Worm (Caenorhabditis elegans) whole organism, L2 larva: ENCODE measurements around the gene F13E9.13.

Experiments used
- elt-1 ChIP-seq: fragments of 150-350 bp; optimal IDR thresholded peaks from 2 replicates; lab custom pipeline; 2014; ENCODE audit warnings: missing biosample characterization, missing genetic modification characterization
- mab-5 ChIP-seq: fragments of 150-350 bp; optimal IDR thresholded peaks from 2 replicates; lab custom pipeline; 2014; ENCODE audit warnings: missing biosample characterization, missing genetic modification characterization

DNA sequence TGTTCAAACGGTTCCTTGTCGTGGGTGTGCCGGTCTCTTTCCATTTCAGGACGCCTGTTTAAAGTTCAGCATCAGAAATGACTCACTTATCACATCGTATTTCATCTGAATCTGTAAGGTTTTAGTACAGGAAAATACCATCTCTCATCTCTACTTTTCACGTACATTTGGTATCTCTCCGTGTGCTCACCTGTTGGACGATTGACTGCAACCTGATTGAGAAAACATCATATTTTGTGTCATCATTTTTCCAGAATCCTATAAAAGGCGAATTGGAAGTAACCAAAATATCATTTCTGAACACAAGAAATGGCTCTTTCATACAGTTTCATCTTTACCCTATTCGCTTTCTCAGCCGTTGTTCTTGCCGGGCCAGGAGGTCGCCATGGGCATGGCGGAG lies 18.7 kb downstream of the F13E9.13 start, which contains the start of gene srlf-30:
- TF ChIP-seq elt-1 (tag; lab: Kevin White, UChicago) (no peak), mab-5 (tag; lab: Kevin White, UChicago) (no peak)
